Fruit fly (Drosophila melanogaster): ENCODE results near the gene Itpr.

Itpr gene

dm6 chr3R:5483488-5484109, 33.3 kb upstream of the Itpr start, which contains the start of gene ksr (continued):
- TF ChIP-seq Rfx (GFP tag; IDR thresholded peaks at IDR 0.05): peak; percentile 17; the same call in 1 of the 2 replicates
- no peak for TF ChIP-seq CG12299 (tag; optimal IDR thresholded peaks at IDR 0.05)
- TF ChIP-seq CG2120 (GFP tag; optimal IDR thresholded peaks at IDR 0.05): peak; percentile 16
- TF ChIP-seq pfk (GFP tag; optimal IDR thresholded peaks at IDR 0.05): no peak
- TF ChIP-seq NFAT (GFP tag; IDR thresholded peaks at IDR 0.05): no peak
- TF ChIP-seq H2.0 (GFP tag; IDR thresholded peaks at IDR 0.05): no peak
- TF ChIP-seq CG31365 (tag; optimal IDR thresholded peaks at IDR 0.05): no peak
- TF ChIP-seq wdn (GFP tag; IDR thresholded peaks at IDR 0.05): no peak
- TF ChIP-seq CG2202 (tag; optimal IDR thresholded peaks at IDR 0.05): no peak
- TF ChIP-seq D (optimal IDR thresholded peaks at IDR 0.05): no peak
- no peak for TF ChIP-seq D (GFP tag; optimal IDR thresholded peaks at IDR 0.05)
- no peak for TF ChIP-seq CG8478 (optimal IDR thresholded peaks at IDR 0.05)
- TF ChIP-seq gce (GFP tag; IDR thresholded peaks at IDR 0.05): no peak
- TF ChIP-seq CG33213 (GFP tag; optimal IDR thresholded peaks at IDR 0.05): peak; percentile 5
- TF ChIP-seq vfl (GFP tag; optimal IDR thresholded peaks at IDR 0.05): no peak
- no peak for TF ChIP-seq oc (tag; optimal IDR thresholded peaks at IDR 0.05)
- TF ChIP-seq CG3163 (GFP tag; optimal IDR thresholded peaks at IDR 0.05): no peak
- TF ChIP-seq trem (tag; optimal IDR thresholded peaks at IDR 0.05): no peak
- no peak for TF ChIP-seq unc-4 (GFP tag; IDR thresholded peaks at IDR 0.05; ENCODE audit: partially characterized antibody)
- no peak for TF ChIP-seq CG6813 (GFP tag; optimal IDR thresholded peaks at IDR 0.05)
- TF ChIP-seq Bdp1 (GFP tag; optimal IDR thresholded peaks at IDR 0.05): no peak
- TF ChIP-seq D19B (GFP tag; optimal IDR thresholded peaks at IDR 0.05): no peak
- no peak for TF ChIP-seq CG10147 (GFP tag; optimal IDR thresholded peaks at IDR 0.05)
- TF ChIP-seq so (GFP tag; IDR thresholded peaks at IDR 0.05): no peak
- TF ChIP-seq CG18764 (GFP tag; optimal IDR thresholded peaks at IDR 0.05): no peak
- TF ChIP-seq Lpt (GFP tag; optimal IDR thresholded peaks at IDR 0.05): no peak
- TF ChIP-seq CG33557 (GFP tag; optimal IDR thresholded peaks at IDR 0.05): no peak
- no peak for TF ChIP-seq CG4424 (GFP tag; optimal IDR thresholded peaks at IDR 0.05)
- TF ChIP-seq eyg (GFP tag; optimal IDR thresholded peaks at IDR 0.05): no peak
- no peak for TF ChIP-seq Dref (GFP tag; IDR thresholded peaks at IDR 0.05)
- TF ChIP-seq eve (GFP tag; optimal IDR thresholded peaks at IDR 0.05): no peak
- TF ChIP-seq CG6765 (GFP tag; optimal IDR thresholded peaks at IDR 0.05): no peak
- no peak for TF ChIP-seq BtbVII (GFP tag; optimal IDR thresholded peaks at IDR 0.05)
- no peak for TF ChIP-seq ham (GFP tag; IDR thresholded peaks at IDR 0.05)
- no peak for TF ChIP-seq Sox100B (GFP tag; optimal IDR thresholded peaks at IDR 0.05)
- peak; percentile 55 for TF ChIP-seq CG9797 (GFP tag; optimal IDR thresholded peaks at IDR 0.05)
- TF ChIP-seq kay (GFP tag; optimal IDR thresholded peaks at IDR 0.05): no peak
- 0 out of 4 replicates have a peak, but pooled peaks have one; percentile 18 for TF ChIP-seq Dll (GFP tag; IDR thresholded peaks at IDR 0.05; ENCODE audit: partially characterized antibody)
- no peak for TF ChIP-seq da (GFP tag; optimal IDR thresholded peaks at IDR 0.05)
- no peak for TF ChIP-seq D19A (tag; optimal IDR thresholded peaks at IDR 0.05)
- TF ChIP-seq CG42726 (GFP tag; IDR thresholded peaks at IDR 0.05; ENCODE audit: partially characterized antibody): peak; percentile 57; the same call in 1 of the 2 replicates
- TF ChIP-seq CG9727 (GFP tag; optimal IDR thresholded peaks at IDR 0.05): no peak
- no peak for TF ChIP-seq Deaf1 (tag; optimal IDR thresholded peaks at IDR 0.05)
- no peak for TF ChIP-seq exex (tag; optimal IDR thresholded peaks at IDR 0.05)
- TF ChIP-seq CG17568 (GFP tag; optimal IDR thresholded peaks at IDR 0.05): no peak
- TF ChIP-seq Dip2 (GFP tag; IDR thresholded peaks at IDR 0.05): no peak
- no peak for TF ChIP-seq CG2889 (GFP tag; IDR thresholded peaks at IDR 0.05)
- peak; percentile 5 for TF ChIP-seq CG10462 (GFP tag; optimal IDR thresholded peaks at IDR 0.05)
- TF ChIP-seq Six4 (GFP tag; optimal IDR thresholded peaks at IDR 0.05): no peak
- TF ChIP-seq MESR4 (GFP tag; optimal IDR thresholded peaks at IDR 0.05): peak; percentile 98
- no peak for TF ChIP-seq CG3847 (GFP tag; IDR thresholded peaks at IDR 0.05)
- TF ChIP-seq CG6254 (GFP tag; optimal IDR thresholded peaks at IDR 0.05): no peak
